Worm (Caenorhabditis elegans) whole organism, L4 larva: ENCODE results near the gene Y37D8A.2.

Experiments
- F10B5.3 ChIP-seq: sonication (generic microtip); optimal IDR thresholded peaks from 2 replicates; lab custom pipeline; 2016; ENCODE audit warnings: mild to moderate bottlenecking, missing genetic modification characterization, missing compliant biosample characterization
- F44E2.7 ChIP-seq: fragments of 200-800 bp; sonication (Bioruptor generic); IDR thresholded peaks from 2 replicates; pipeline ENCODE4 v2.1.2; 2022; ENCODE audit warnings: missing genetic modification characterization, missing compliant biosample characterization
- F49E8.2 ChIP-seq: sonication (generic microtip); optimal IDR thresholded peaks from 2 replicates; lab custom pipeline; 2016; ENCODE audit warnings: missing compliant biosample characterization, mild to moderate bottlenecking, missing genetic modification characterization, borderline replicate concordance
- T20F7.1 ChIP-seq: fragments of 200-800 bp; sonication (Bioruptor generic); optimal IDR thresholded peaks from 2 replicates; lab custom pipeline; 2018; ENCODE audit warnings: mild to moderate bottlenecking, missing genetic modification characterization, missing compliant biosample characterization
- Y48G9A.11 ChIP-seq: fragments of 200-800 bp; sonication (Bioruptor generic); IDR thresholded peaks from 2 replicates; pipeline ENCODE4 v1.3.6; 2022; ENCODE audit warnings: missing genetic modification reagents, missing genetic modification characterization, missing compliant biosample characterization
- ceh-62 ChIP-seq: sonication (generic microtip); optimal IDR thresholded peaks from 2 replicates; lab custom pipeline; 2017; ENCODE audit warnings: missing biosample characterization, missing genetic modification characterization
- cey-2 ChIP-seq: sonication (generic microtip); optimal IDR thresholded peaks from 3 replicates; lab custom pipeline; 2017; ENCODE audit warnings: missing genetic modification characterization, mild to moderate bottlenecking, missing compliant biosample characterization, antibody characterized with exemption, borderline replicate concordance; ENCODE audit not compliant: insufficient read depth
- daf-12 ChIP-seq: fragments of 150-350 bp; optimal IDR thresholded peaks from 2 replicates; lab custom pipeline; 2014; ENCODE audit warnings: missing biosample characterization, missing genetic modification reagents, missing genetic modification characterization
- daf-16 ChIP-seq, 3 experiments: sonication (generic microtip); optimal IDR thresholded peaks; 2 replicates each; lab custom pipeline; 2016 to 2017; ENCODE audit warnings: missing genetic modification characterization in 3 of 3, missing genetic modification reagents in 3 of 3, mild to moderate bottlenecking in 2 of 3, missing compliant biosample characterization in 2 of 3, missing biosample characterization in 1 of 3, moderate library complexity in 1 of 3
- dmd-6 ChIP-seq: fragments of 200-800 bp; sonication (Bioruptor generic); IDR thresholded peaks from 2 replicates; pipeline ENCODE4 v1.3.6; 2022; ENCODE audit warnings: missing genetic modification reagents, missing genetic modification characterization, missing compliant biosample characterization
- dmd-8 ChIP-seq: fragments of 200-800 bp; sonication (Bioruptor generic); IDR thresholded peaks from 2 replicates; pipeline ENCODE4 v1.3.6; 2022; ENCODE audit warnings: missing genetic modification characterization, missing compliant biosample characterization
- dve-1 ChIP-seq: sonication (generic microtip); optimal IDR thresholded peaks from 2 replicates; lab custom pipeline; 2017; ENCODE audit warnings: antibody characterized with exemption, mild to moderate bottlenecking, missing genetic modification characterization, missing compliant biosample characterization; ENCODE audit not compliant: insufficient read depth
- hif-1 ChIP-seq, 2 experiments: sonication (generic microtip); optimal IDR thresholded peaks; 2 replicates each; lab custom pipeline; 2016 to 2017; ENCODE audit warnings: missing compliant biosample characterization in 2 of 2, missing genetic modification characterization in 2 of 2, missing genetic modification reagents in 2 of 2, missing genotype in 2 of 2, mild to moderate bottlenecking in 1 of 2
- hlh-11 ChIP-seq: fragments of 200-800 bp; sonication (Bioruptor generic); optimal IDR thresholded peaks from 2 replicates; lab custom pipeline; 2018; ENCODE audit warnings: mild to moderate bottlenecking, missing genetic modification characterization, missing compliant biosample characterization
- hlh-30 ChIP-seq: sonication (generic microtip); optimal IDR thresholded peaks from 2 replicates; lab custom pipeline; 2017; ENCODE audit warnings: antibody characterized with exemption, mild to moderate bottlenecking, missing genetic modification characterization, missing compliant biosample characterization; ENCODE audit not compliant: insufficient read depth
- hmg-1.1 ChIP-seq: fragments of 200-800 bp; sonication (Bioruptor generic); IDR thresholded peaks from 2 replicates; pipeline ENCODE4 v1.3.6; 2022; ENCODE audit warnings: missing genetic modification reagents, missing genetic modification characterization, missing compliant biosample characterization
- jun-1 ChIP-seq: fragments of 150-350 bp; optimal IDR thresholded peaks from 2 replicates; lab custom pipeline; 2014; ENCODE audit warnings: missing biosample characterization, missing genetic modification reagents, missing genetic modification characterization
- lin-13 ChIP-seq: fragments of 150-350 bp; optimal IDR thresholded peaks from 2 replicates; lab custom pipeline; 2014; ENCODE audit warnings: missing biosample characterization, missing genetic modification reagents, missing genetic modification characterization
- lir-3 ChIP-seq: sonication (generic microtip); optimal IDR thresholded peaks from 2 replicates; lab custom pipeline; 2016; ENCODE audit warnings: mild to moderate bottlenecking, missing genetic modification characterization, missing compliant biosample characterization
- lsy-2 ChIP-seq, 2 experiments: fragments of 150-350 bp in 1 of 2; sonication (generic microtip) in 1 of 2; optimal IDR thresholded peaks; 2 replicates each; lab custom pipeline; 2014 to 2017; ENCODE audit warnings: missing biosample characterization in 2 of 2, missing genetic modification characterization in 2 of 2
- madf-5 ChIP-seq, 2 experiments: fragments of 200-800 bp; sonication (Bioruptor generic); IDR thresholded peaks; 2 replicates each; pipeline ENCODE4 v1.3.6; 2022; ENCODE audit warnings: missing compliant biosample characterization in 2 of 2, missing genetic modification characterization in 2 of 2
- mdl-1 ChIP-seq, 2 experiments: fragments of 150-350 bp in 1 of 2; sonication (generic microtip) in 1 of 2; optimal IDR thresholded peaks; 2 replicates each; lab custom pipeline; 2014 to 2017; ENCODE audit warnings: missing biosample characterization in 2 of 2, missing genetic modification characterization in 2 of 2
- mdt-29 ChIP-seq: fragments of 200-800 bp; sonication (Bioruptor generic); IDR thresholded peaks from 2 replicates; pipeline ENCODE4 v1.3.6; 2022; ENCODE audit warnings: missing genetic modification reagents, missing genetic modification characterization, missing compliant biosample characterization
- mep-1 ChIP-seq: fragments of 150-350 bp; sonication (generic microtip); optimal IDR thresholded peaks from 3 replicates; lab custom pipeline; 2014; ENCODE audit warnings: missing biosample characterization, missing genetic modification characterization
- mes-2 ChIP-seq: sonication (generic microtip); optimal IDR thresholded peaks from 2 replicates; lab custom pipeline; 2016; ENCODE audit warnings: missing genotype, mild to moderate bottlenecking, missing genetic modification characterization, missing compliant biosample characterization; ENCODE audit not compliant: poor library complexity, severe bottlenecking
- mxl-3 ChIP-seq: fragments of 200-800 bp; sonication (Bioruptor generic); optimal IDR thresholded peaks from 2 replicates; lab custom pipeline; 2018; ENCODE audit warnings: mild to moderate bottlenecking, missing genetic modification characterization, missing compliant biosample characterization
- nhr-11 ChIP-seq: fragments of 150-350 bp; optimal IDR thresholded peaks from 2 replicates; lab custom pipeline; 2014; ENCODE audit warnings: missing biosample characterization, missing genetic modification characterization
- nhr-28 ChIP-seq: fragments of 150-350 bp; optimal IDR thresholded peaks from 2 replicates; lab custom pipeline; 2014; ENCODE audit warnings: missing biosample characterization, missing genetic modification characterization
- nhr-76 ChIP-seq: fragments of 150-350 bp; optimal IDR thresholded peaks from 2 replicates; lab custom pipeline; 2014; ENCODE audit warnings: missing biosample characterization, missing genetic modification characterization
- nhr-77 ChIP-seq: fragments of 150-350 bp; optimal IDR thresholded peaks from 2 replicates; lab custom pipeline; 2014; ENCODE audit warnings: missing biosample characterization, missing genetic modification characterization
- pha-4 ChIP-seq, 2 experiments: fragments of 150-350 bp in 1 of 2; fragments of 200-800 bp in 1 of 2; sonication (Bioruptor generic) in 1 of 2; IDR thresholded peaks in 1 of 2; optimal IDR thresholded peaks in 1 of 2; 2 replicates each; pipeline versions ENCODE4 v1.3.6 to Lab custom; 2014 to 2022; ENCODE audit warnings: missing genetic modification characterization in 2 of 2, missing genetic modification reagents in 2 of 2, missing biosample characterization in 1 of 2, missing compliant biosample characterization in 1 of 2
- saeg-2 ChIP-seq: fragments of 200-800 bp; sonication (Bioruptor generic); IDR thresholded peaks from 2 replicates; pipeline ENCODE4 v1.3.6; 2022; ENCODE audit warnings: missing genetic modification reagents, missing genetic modification characterization, missing compliant biosample characterization
- set-16 ChIP-seq: fragments of 200-800 bp; sonication (Bioruptor generic); IDR thresholded peaks from 2 replicates; pipeline ENCODE4 v1.3.6; 2022; ENCODE audit warnings: missing genetic modification reagents, missing genetic modification characterization, missing compliant biosample characterization
- tra-1 ChIP-seq: fragments of 200-800 bp; sonication (Bioruptor generic); IDR thresholded peaks from 2 replicates; pipeline ENCODE4 v1.3.6; 2022; ENCODE audit warnings: missing genetic modification reagents, missing genetic modification characterization, missing compliant biosample characterization
- unc-39 ChIP-seq: sonication (generic microtip); optimal IDR thresholded peaks from 2 replicates; lab custom pipeline; 2017; ENCODE audit warnings: missing biosample characterization, missing genetic modification characterization
- unc-62 ChIP-seq, 3 experiments: fragments of 150-350 bp in 1 of 3; sonication (generic microtip); optimal IDR thresholded peaks in 2 of 3; peaks in 1 of 3; 1 replicate in 1 of 3; 2 replicates in 2 of 3; lab custom pipeline; 2014 to 2017; ENCODE audit warnings: missing biosample characterization in 3 of 3, missing genetic modification characterization in 3 of 3, missing genetic modification reagents in 3 of 3, missing genotype in 1 of 3
- zag-1 ChIP-seq: fragments of 150-350 bp; optimal IDR thresholded peaks from 2 replicates; lab custom pipeline; 2014; ENCODE audit warnings: missing biosample characterization, missing genetic modification characterization
- zfp-3 ChIP-seq: fragments of 200-800 bp; sonication (Bioruptor generic); conservative IDR thresholded peaks from 2 replicates; pipeline ENCODE4 v1.3.6; 2022; ENCODE audit warnings: missing genetic modification reagents, missing genetic modification characterization, missing compliant biosample characterization
- zip-11 ChIP-seq: fragments of 200-800 bp; sonication (Bioruptor generic); IDR thresholded peaks from 2 replicates; pipeline ENCODE4 v1.3.6; 2022; ENCODE audit warnings: missing genetic modification characterization, missing compliant biosample characterization

Y37D8A.2 gene

ce11 chrIII:12836742-12837285 is 16.8 kb downstream of the Y37D8A.2 start:
- no peak for TF ChIP-seq cey-2 (tag; lab: Kevin White, UChicago)
- TF ChIP-seq F44E2.7 (GFP tag; lab: Robert Waterston, UW), result no peak
- no peak for TF ChIP-seq unc-62 (GFP tag; optimal IDR thresholded peaks at IDR 0.05 in 1 of 2; lab: Kevin White, UChicago)
- TF ChIP-seq unc-62 (tag; optimal IDR thresholded peaks at IDR 0.05; lab: Kevin White, UChicago), result no peak

DNA sequence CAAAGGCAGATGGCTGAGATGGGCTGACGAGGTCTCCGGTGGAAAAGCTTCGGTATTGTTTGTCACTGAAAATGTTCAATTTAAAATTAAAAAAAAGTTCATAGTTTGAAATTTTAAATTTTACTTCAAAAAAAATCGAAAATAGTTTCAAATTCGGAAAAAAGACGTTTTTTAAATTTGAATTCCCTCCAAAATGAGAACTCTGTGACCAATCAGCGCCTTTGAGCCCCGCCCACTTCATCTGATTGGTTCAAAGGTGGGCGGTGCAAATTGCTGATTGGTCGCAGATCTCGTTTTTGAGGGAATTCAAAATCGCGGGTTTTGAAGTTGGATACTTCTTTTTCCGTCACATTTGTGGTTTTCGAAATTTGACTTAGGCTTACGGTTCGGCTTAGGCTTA is 18.3 kb downstream of the Y37D8A.2 start:
- TF ChIP-seq nhr-11 (tag; lab: Kevin White, UChicago) (no peak), Y48G9A.11 (GFP tag; lab: Robert Waterston, UW) (no peak), nhr-28 (tag; lab: Kevin White, UChicago) (no peak), mes-2 (tag; lab: Kevin White, UChicago) (peak; percentile 7)
- TF ChIP-seq, all 104 proteins: peak for 1

DNA sequence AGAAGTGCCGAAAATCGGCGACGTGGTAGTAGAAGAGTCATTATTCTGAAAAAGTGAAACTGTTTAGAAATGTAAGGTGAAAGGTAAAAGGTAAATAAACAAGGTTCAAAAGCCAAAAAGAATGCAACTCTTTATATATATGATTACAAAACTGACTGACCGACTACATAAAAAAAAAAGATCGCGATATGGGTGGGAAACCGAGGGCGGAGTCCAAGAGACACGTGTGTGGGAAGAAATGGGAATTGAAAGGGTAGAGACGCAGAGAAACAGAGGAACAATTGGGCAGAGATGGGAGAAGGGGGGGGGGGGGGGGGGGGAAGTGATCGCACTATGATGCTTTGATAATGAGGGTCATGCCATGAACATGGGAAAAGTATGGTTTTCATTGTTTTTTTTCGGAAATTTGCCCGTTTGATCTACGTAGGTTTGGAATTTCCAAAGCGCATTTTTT is 18.9 kb downstream of the Y37D8A.2 start, which contains the start of gene Y37D8A.4:
Gene Y37D8A.4 (minus strand): TSS at position 51 of the 454 bp plus-strand sequence.
- peak; percentile 86 for TF ChIP-seq hlh-30
- no peak for TF ChIP-seq zfp-3 (GFP tag; lab: Robert Waterston, UW)
- no peak for TF ChIP-seq saeg-2 (GFP tag; lab: Robert Waterston, UW)
- peak; percentile 91 for TF ChIP-seq hlh-11
- TF ChIP-seq daf-16 (GFP tag; optimal IDR thresholded peaks at IDR 0.05; lab: Kevin White, UChicago), result no peak
- TF ChIP-seq daf-16 (tag; optimal IDR thresholded peaks at IDR 0.05; lab: Kevin White, UChicago), result peak; percentile 45
- peak; percentile 49; the same call in 1 of the 2 replicates for TF ChIP-seq pha-4 (GFP tag; IDR thresholded peaks at IDR 0.05; lab: Robert Waterston, UW)
- no peak for TF ChIP-seq pha-4 (tag; optimal IDR thresholded peaks at IDR 0.05; lab: Kevin White, UChicago)
- TF ChIP-seq hmg-1.1 (GFP tag; lab: Robert Waterston, UW), result peak; percentile 39; the same call in 1 of the 2 replicates
- peak; percentile 74 for TF ChIP-seq dve-1
- peak; percentile 29 for TF ChIP-seq mes-2 (tag; lab: Kevin White, UChicago)
- TF ChIP-seq nhr-76 (tag; lab: Kevin White, UChicago), result no peak
- TF ChIP-seq unc-39 (tag; lab: Kevin White, UChicago), result no peak
- TF ChIP-seq T20F7.1 (GFP tag; lab: Kevin White, UChicago), result peak; percentile 24
- 0 out of 2 replicates have a peak, but pooled peaks have one; percentile 21 for TF ChIP-seq tra-1 (GFP tag; lab: Robert Waterston, UW)
- TF ChIP-seq dmd-6 (GFP tag; lab: Robert Waterston, UW), result peak; percentile 87
- peak; percentile 98 for TF ChIP-seq mxl-3 (GFP tag; lab: Kevin White, UChicago)
- peak; percentile 47 for TF ChIP-seq mep-1
- no peak for TF ChIP-seq dmd-8 (GFP tag; lab: Robert Waterston, UW)
- peak; percentile 75 for TF ChIP-seq nhr-28 (tag; lab: Kevin White, UChicago)
- TF ChIP-seq hif-1 (tag; optimal IDR thresholded peaks at IDR 0.05; lab: Kevin White, UChicago), result peak in 1 of 2 experiments; percentile 42
- TF ChIP-seq mdl-1 (tag; optimal IDR thresholded peaks at IDR 0.05; lab: Kevin White, UChicago), result peak; percentile 86 to 92
- peak; percentile 68 for TF ChIP-seq nhr-77 (tag; lab: Kevin White, UChicago)
- no peak for TF ChIP-seq lin-13 (GFP tag; lab: Kevin White, UChicago)
- no peak for TF ChIP-seq F49E8.2
- TF ChIP-seq lsy-2 (tag; optimal IDR thresholded peaks at IDR 0.05; lab: Kevin White, UChicago), result peak in 1 of 2 experiments; percentile 32
- TF ChIP-seq set-16, result peak; percentile 45; the same call in 1 of the 2 replicates
- no peak for TF ChIP-seq mdt-29 (GFP tag; lab: Robert Waterston, UW)

DNA sequence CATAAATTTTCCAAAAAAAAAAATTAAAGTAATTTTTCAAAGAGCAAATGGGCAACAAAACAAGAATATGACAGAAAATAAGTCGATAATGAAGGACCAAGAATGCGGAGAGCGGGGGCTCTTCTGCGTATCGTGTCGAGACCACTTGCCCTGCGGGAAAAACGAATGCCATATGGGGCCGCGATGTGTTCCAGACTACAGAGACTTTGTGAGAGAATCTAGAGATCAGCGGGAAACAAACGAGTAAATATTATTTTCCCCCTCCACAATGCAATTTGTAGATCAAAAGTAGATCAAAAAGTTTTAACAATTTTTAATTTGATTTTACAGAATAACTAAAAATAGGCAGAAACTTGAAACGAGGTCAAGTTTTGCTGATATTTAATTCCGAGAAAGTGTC is 20.2 kb downstream of the Y37D8A.2 start:
- no peak for TF ChIP-seq dmd-6 (GFP tag; lab: Robert Waterston, UW)
- TF ChIP-seq ceh-62 (tag; lab: Kevin White, UChicago), result no peak
- no peak for TF ChIP-seq zip-11
- TF ChIP-seq F10B5.3 (tag; lab: Kevin White, UChicago), result no peak
- no peak for TF ChIP-seq zag-1 (tag; lab: Kevin White, UChicago)
- TF ChIP-seq daf-12 (tag; lab: Kevin White, UChicago), result no peak
- TF ChIP-seq dve-1, result no peak
- TF ChIP-seq madf-5 (GFP tag; IDR thresholded peaks at IDR 0.05; lab: Robert Waterston, UW), result no peak
- TF ChIP-seq lir-3 (tag; lab: Kevin White, UChicago), result no peak
- TF ChIP-seq nhr-76 (tag; lab: Kevin White, UChicago), result no peak
- TF ChIP-seq hlh-30, result no peak
- no peak for TF ChIP-seq jun-1 (tag; lab: Kevin White, UChicago)
- TF ChIP-seq F49E8.2, result no peak
